Worm (Caenorhabditis elegans): ENCODE data around the gene clc-19.

DNA sequence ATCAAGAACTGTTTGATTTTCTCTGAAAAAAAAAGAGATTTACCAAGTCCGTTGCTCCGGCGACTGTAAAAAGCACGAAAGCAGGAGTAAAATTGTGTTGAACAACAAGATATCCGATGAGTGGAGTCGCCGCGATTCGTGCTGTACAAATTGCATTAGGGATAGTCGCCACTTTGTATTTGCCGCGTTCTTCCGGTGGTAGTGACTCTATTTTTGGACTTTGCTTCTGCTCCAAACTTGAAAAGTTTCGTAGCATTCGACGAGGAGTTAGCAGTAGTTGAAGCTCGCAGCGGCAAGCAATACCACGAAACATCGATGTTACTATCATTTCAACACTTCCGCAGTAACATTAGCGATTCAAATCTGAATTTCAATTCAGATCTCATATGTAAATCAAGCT is 36.2 kb upstream of the clc-19 start, which contains the start of gene crls-1:
- TF ChIP-seq nhr-28 (tag; optimal IDR thresholded peaks at IDR 0.05) (no peak), egl-27 (tag; optimal IDR thresholded peaks at IDR 0.05) (no peak), nhr-237 (tag; optimal IDR thresholded peaks at IDR 0.05) (no peak), nhr-12 (tag; optimal IDR thresholded peaks at IDR 0.05) (no peak), nhr-71 (tag; optimal IDR thresholded peaks at IDR 0.05) (no peak), pqm-1 (tag; optimal IDR thresholded peaks at IDR 0.05) (no peak), ceh-82 (tag; optimal IDR thresholded peaks at IDR 0.05) (no peak), ztf-4 (tag; optimal IDR thresholded peaks at IDR 0.05) (no peak), mep-1 (tag; optimal IDR thresholded peaks at IDR 0.05) (no peak), unc-30 (tag; optimal IDR thresholded peaks at IDR 0.05) (no peak), blmp-1 (tag; optimal IDR thresholded peaks at IDR 0.05) (no peak), aly-2 (tag; optimal IDR thresholded peaks at IDR 0.05) (no peak), fkh-10 (GFP tag; optimal IDR thresholded peaks at IDR 0.05) (no peak)
